Worm (Caenorhabditis elegans) whole organism, L2 larva: ENCODE measurements around the gene scl-1.

Experiments used
- F13H6.1 ChIP-seq: sonication (generic microtip); optimal IDR thresholded peaks from 2 replicates; lab custom pipeline; 2016; ENCODE audit warnings: missing genetic modification characterization, missing compliant biosample characterization
- blmp-1 ChIP-seq: sonication (generic microtip); optimal IDR thresholded peaks from 2 replicates; lab custom pipeline; 2017; ENCODE audit warnings: missing genetic modification characterization, mild to moderate bottlenecking, missing compliant biosample characterization, antibody characterized with exemption, moderate library complexity; ENCODE audit not compliant: insufficient read depth
- dmd-4 ChIP-seq: sonication (generic microtip); optimal IDR thresholded peaks from 2 replicates; lab custom pipeline; 2017; ENCODE audit warnings: missing biosample characterization, missing genetic modification characterization
- elt-1 ChIP-seq: fragments of 150-350 bp; optimal IDR thresholded peaks from 2 replicates; lab custom pipeline; 2014; ENCODE audit warnings: missing biosample characterization, missing genetic modification characterization
- elt-3 ChIP-seq: sonication (generic microtip); optimal IDR thresholded peaks from 2 replicates; lab custom pipeline; 2017; ENCODE audit warnings: missing biosample characterization, missing genetic modification characterization
- lin-11 ChIP-seq: fragments of 150-350 bp; sonication (generic microtip); optimal IDR thresholded peaks from 2 replicates; lab custom pipeline; 2014; ENCODE audit warnings: missing biosample characterization, missing genetic modification characterization, inconsistent platforms, mixed read lengths
- lin-13 ChIP-seq: fragments of 150-350 bp; optimal IDR thresholded peaks from 2 replicates; lab custom pipeline; 2014; ENCODE audit warnings: missing biosample characterization, missing genetic modification reagents, missing genetic modification characterization
- lsy-2 ChIP-seq, 2 experiments: fragments of 150-350 bp in 1 of 2; sonication (generic microtip) in 1 of 2; optimal IDR thresholded peaks; 2 replicates each; lab custom pipeline; 2014 to 2017; ENCODE audit warnings: missing biosample characterization in 2 of 2, missing genetic modification characterization in 2 of 2
- mdl-1 ChIP-seq, 2 experiments: fragments of 150-350 bp in 1 of 2; sonication (generic microtip) in 1 of 2; optimal IDR thresholded peaks; 2 replicates each; lab custom pipeline; 2017; ENCODE audit warnings: missing biosample characterization in 2 of 2, missing genetic modification characterization in 2 of 2
- nhr-77 ChIP-seq: fragments of 150-350 bp; optimal IDR thresholded peaks from 2 replicates; lab custom pipeline; 2014; ENCODE audit warnings: missing biosample characterization, missing genetic modification characterization
- unc-39 ChIP-seq: fragments of 150-350 bp; optimal IDR thresholded peaks from 2 replicates; lab custom pipeline; 2014; ENCODE audit warnings: missing biosample characterization, missing genetic modification characterization
- unc-62 ChIP-seq: fragments of 150-350 bp; optimal IDR thresholded peaks from 2 replicates; lab custom pipeline; 2014; ENCODE audit warnings: missing biosample characterization, missing genetic modification reagents, missing genetic modification characterization
- zag-1 ChIP-seq: fragments of 150-350 bp; optimal IDR thresholded peaks from 2 replicates; lab custom pipeline; 2014; ENCODE audit warnings: missing biosample characterization, missing genetic modification characterization
- ztf-11 ChIP-seq: sonication (generic microtip); optimal IDR thresholded peaks from 2 replicates; lab custom pipeline; 2017; ENCODE audit warnings: missing biosample characterization, missing genetic modification characterization

ce11 chrIV:13046848-13047247 is 9.3 kb upstream of the scl-1 start, which contains the start of gene scl-9:
- TF ChIP-seq zag-1, result no peak
- no peak for TF ChIP-seq F13H6.1 (tag; lab: Kevin White, UChicago)
- TF ChIP-seq dmd-4 (tag; lab: Kevin White, UChicago), result no peak
- no peak for TF ChIP-seq elt-1
- TF ChIP-seq lsy-2 (tag; optimal IDR thresholded peaks at IDR 0.05; lab: Kevin White, UChicago), result no peak
- no peak for TF ChIP-seq mdl-1 (tag; optimal IDR thresholded peaks at IDR 0.05; lab: Kevin White, UChicago)
- TF ChIP-seq blmp-1 (tag; lab: Kevin White, UChicago), result no peak
- TF ChIP-seq ztf-11 (tag; lab: Kevin White, UChicago), result no peak
- no peak for TF ChIP-seq unc-39 (tag; lab: Kevin White, UChicago)
- no peak for TF ChIP-seq lin-11 (tag; lab: Kevin White, UChicago)
- TF ChIP-seq lin-13, result no peak
- TF ChIP-seq unc-62 (GFP tag; lab: Kevin White, UChicago), result no peak
- no peak for TF ChIP-seq nhr-77 (tag; lab: Kevin White, UChicago)
- no peak for TF ChIP-seq elt-3 (tag; lab: Kevin White, UChicago)
